Fruit fly (Drosophila melanogaster) whole organism, prepupa: ENCODE data around the gene CG1092.

Source experiments
- CG34406 ChIP-seq: fragments of 200-800 bp; sonication (Bioruptor generic); optimal IDR thresholded peaks from 3 replicates; lab custom pipeline; 2016; ENCODE audit warnings: missing biosample characterization, missing genetic modification characterization
- Ets21C ChIP-seq: fragments of 200-800 bp; sonication (Bioruptor generic); optimal IDR thresholded peaks from 3 replicates; lab custom pipeline; 2016; ENCODE audit warnings: missing biosample characterization, missing genetic modification characterization
- Sox14 ChIP-seq: fragments of 200-800 bp; sonication (Bioruptor generic); optimal IDR thresholded peaks from 3 replicates; lab custom pipeline; 2016; ENCODE audit warnings: missing biosample characterization, missing genetic modification characterization
- dac ChIP-seq: fragments of 200-800 bp; sonication (Bioruptor generic); optimal IDR thresholded peaks from 2 replicates; lab custom pipeline; 2017; ENCODE audit warnings: missing biosample characterization, mild to moderate bottlenecking, missing genetic modification characterization

- TF ChIP-seq CG34406 (GFP tag; lab: Kevin White, UChicago) (no peak), dac (no peak), Sox14 (GFP tag; lab: Kevin White, UChicago) (no peak), Ets21C (no peak)
These were observed 24.8 kb upstream of the CG1092 start for dm6 chr3R:4241776-4242175.
